Fruit fly (Drosophila melanogaster) Kc167 (cell line): Measurements from ENCODE around the gene IscU.

Source experiments
- Myc ChIP-seq: fragments of >200 bp; optimal IDR thresholded peaks from 2 replicates; lab custom pipeline; 2017; ENCODE audit warnings: missing external identifiers
- Sin3A ChIP-seq: fragments of >200 bp; optimal IDR thresholded peaks from 2 replicates; lab custom pipeline; 2018; ENCODE audit warnings: missing external identifiers
- psq ChIP-seq: fragments of >200 bp; optimal IDR thresholded peaks from 2 replicates; lab custom pipeline; 2017; ENCODE audit warnings: missing external identifiers
- ttk ChIP-seq: sonication (Bioruptor generic); optimal IDR thresholded peaks from 2 replicates; lab custom pipeline; 2017; ENCODE audit warnings: missing external identifiers

dm6 chr3R:8818239-8818638, 5.7 kb downstream of the IscU start:
- peak; percentile 98 for TF ChIP-seq ttk (lab: Kevin White, UChicago)
- TF ChIP-seq psq, result no peak
- no peak for TF ChIP-seq Myc (lab: Kevin White, UChicago)
- TF ChIP-seq Sin3A (lab: Kevin White, UChicago), result no peak
